Fruit fly (Drosophila melanogaster) whole organism, embryonic: ENCODE measurements around the gene sage.

Experiments used
- BEAF-32 ChIP-seq: fragments of 200-800 bp; sonication (Bioruptor generic); optimal IDR thresholded peaks from 3 replicates; lab custom pipeline; 2017; ENCODE audit warnings: missing biosample characterization, missing genetic modification characterization, mild to moderate bottlenecking, moderate library complexity, missing genetic modification reagents
- Bteb2 ChIP-seq: fragments of 200-800 bp; sonication (Bioruptor generic); optimal IDR thresholded peaks from 2 replicates; lab custom pipeline; 2016; ENCODE audit warnings: missing biosample characterization, missing genetic modification characterization
- CG10147 ChIP-seq: fragments of 200-800 bp; sonication (Bioruptor generic); optimal IDR thresholded peaks from 2 replicates; lab custom pipeline; 2019; ENCODE audit warnings: missing biosample characterization, mild to moderate bottlenecking, missing genetic modification characterization, moderate library complexity
- CG12104 ChIP-seq: fragments of 200-800 bp; sonication (Bioruptor generic); optimal IDR thresholded peaks from 3 replicates; lab custom pipeline; 2016; ENCODE audit warnings: missing biosample characterization, missing genetic modification characterization
- CG12299 ChIP-seq: fragments of 200-800 bp; sonication (Bioruptor generic); optimal IDR thresholded peaks from 2 replicates; lab custom pipeline; 2018; ENCODE audit warnings: missing biosample characterization, mild to moderate bottlenecking, missing genetic modification characterization
- CG12391 ChIP-seq: fragments of 200-800 bp; sonication (Bioruptor generic); optimal IDR thresholded peaks from 3 replicates; lab custom pipeline; 2018; ENCODE audit warnings: missing biosample characterization, mild to moderate bottlenecking, missing genetic modification characterization, moderate library complexity
- CG13894 ChIP-seq: fragments of 200-800 bp; sonication (Bioruptor generic); optimal IDR thresholded peaks from 3 replicates; lab custom pipeline; 2018; ENCODE audit warnings: missing biosample characterization, mild to moderate bottlenecking, missing genetic modification characterization, moderate library complexity
- CG14710 ChIP-seq: fragments of 200-800 bp; sonication (Bioruptor generic); optimal IDR thresholded peaks from 3 replicates; lab custom pipeline; 2019; ENCODE audit warnings: missing biosample characterization, mild to moderate bottlenecking, missing genetic modification characterization, moderate library complexity
- CG2120 ChIP-seq: fragments of 200-800 bp; sonication (Bioruptor generic); optimal IDR thresholded peaks from 3 replicates; lab custom pipeline; 2016; ENCODE audit warnings: missing biosample characterization, missing genetic modification characterization
- CG2712 ChIP-seq: fragments of 200-800 bp; optimal IDR thresholded peaks from 3 replicates; lab custom pipeline; 2019; ENCODE audit warnings: missing biosample characterization, mild to moderate bottlenecking, missing genetic modification characterization, moderate library complexity
- CG30020 ChIP-seq: fragments of 200-800 bp; optimal IDR thresholded peaks from 2 replicates; lab custom pipeline; 2019; ENCODE audit warnings: missing biosample characterization, mild to moderate bottlenecking, missing genetic modification characterization, moderate library complexity
- CG30403 ChIP-seq: fragments of 200-800 bp; sonication (Bioruptor generic); optimal IDR thresholded peaks from 3 replicates; lab custom pipeline; 2016; ENCODE audit warnings: missing biosample characterization, missing genetic modification characterization
- CG32532 ChIP-seq: fragments of 200-800 bp; sonication (Bioruptor generic); IDR thresholded peaks from 2 replicates; pipeline ENCODE4 v1.3.6; 2022; ENCODE audit warnings: missing biosample characterization, missing genetic modification characterization
- CG33557 ChIP-seq: fragments of 200-800 bp; sonication (Bioruptor generic); optimal IDR thresholded peaks from 2 replicates; lab custom pipeline; 2019; ENCODE audit warnings: missing biosample characterization, mild to moderate bottlenecking, missing genetic modification characterization, moderate library complexity
- CG34422 ChIP-seq: fragments of 200-800 bp; sonication (Bioruptor generic); IDR thresholded peaks from 3 replicates; pipeline ENCODE4 v1.3.6; 2022; ENCODE audit warnings: missing biosample characterization, missing genetic modification characterization
- CG6683 ChIP-seq: fragments of 200-800 bp; sonication (Bioruptor generic); optimal IDR thresholded peaks from 2 replicates; lab custom pipeline; 2017; ENCODE audit warnings: missing biosample characterization, mild to moderate bottlenecking, missing genetic modification characterization, missing genetic modification reagents
- CG6765 ChIP-seq: fragments of 200-800 bp; sonication (Bioruptor generic); optimal IDR thresholded peaks from 3 replicates; lab custom pipeline; 2017; ENCODE audit warnings: missing biosample characterization, mild to moderate bottlenecking, missing genetic modification characterization
- CG8924 ChIP-seq: fragments of 200-800 bp; optimal IDR thresholded peaks from 3 replicates; lab custom pipeline; 2019; ENCODE audit warnings: missing biosample characterization, mild to moderate bottlenecking, missing genetic modification characterization, moderate library complexity
- Dek ChIP-seq: fragments of 200-800 bp; sonication (Bioruptor generic); optimal IDR thresholded peaks from 3 replicates; lab custom pipeline; 2019; ENCODE audit warnings: missing biosample characterization, mild to moderate bottlenecking, missing genetic modification characterization, moderate library complexity
- Ets65A ChIP-seq: fragments of 200-800 bp; sonication (Bioruptor generic); peaks from one replicate; lab custom pipeline; 2016; ENCODE audit warnings: missing biosample characterization, missing genetic modification characterization
- HHEX ChIP-seq: fragments of 200-800 bp; sonication (Bioruptor generic); optimal IDR thresholded peaks from 3 replicates; lab custom pipeline; 2017; ENCODE audit warnings: missing biosample characterization, mild to moderate bottlenecking, missing genetic modification characterization, missing genetic modification reagents
- HLH4C ChIP-seq: fragments of 200-800 bp; sonication (Bioruptor generic); IDR thresholded peaks from 3 replicates; pipeline ENCODE4 v1.3.6; 2022; ENCODE audit warnings: missing biosample characterization, missing genetic modification characterization; ENCODE audit not compliant: partially characterized antibody
- HLHmδ ChIP-seq: fragments of 200-800 bp; sonication (Bioruptor generic); optimal IDR thresholded peaks from 2 replicates; lab custom pipeline; 2018; ENCODE audit warnings: missing biosample characterization, mild to moderate bottlenecking, missing genetic modification characterization, moderate library complexity
- HmgZ ChIP-seq: fragments of 200-800 bp; sonication (Bioruptor generic); optimal IDR thresholded peaks from 2 replicates; lab custom pipeline; 2018; ENCODE audit warnings: missing biosample characterization, mild to moderate bottlenecking, missing genetic modification characterization
- Med ChIP-seq: fragments of 200-800 bp; sonication (Bioruptor generic); peaks from one replicate; lab custom pipeline; 2016; ENCODE audit warnings: missing biosample characterization, missing genetic modification characterization, mild to moderate bottlenecking, inconsistent platforms, moderate library complexity
- Meics ChIP-seq: fragments of 200-800 bp; sonication (Bioruptor generic); optimal IDR thresholded peaks from 2 replicates; lab custom pipeline; 2017; ENCODE audit warnings: missing biosample characterization, mild to moderate bottlenecking, missing genetic modification characterization
- Oaz ChIP-seq: fragments of 200-800 bp; sonication (Bioruptor generic); IDR thresholded peaks from 2 replicates; pipeline ENCODE4 v1.3.6; 2022; ENCODE audit warnings: missing biosample characterization, missing genetic modification characterization
- Rfx ChIP-seq: fragments of 200-800 bp; sonication (Bioruptor generic); IDR thresholded peaks from 2 replicates; pipeline ENCODE4 v1.3.6; 2022; ENCODE audit warnings: missing biosample characterization, missing genetic modification characterization
- Six4 ChIP-seq: fragments of 200-800 bp; sonication (Bioruptor generic); optimal IDR thresholded peaks from 2 replicates; lab custom pipeline; 2016; ENCODE audit warnings: missing biosample characterization, missing genetic modification characterization
- ab ChIP-seq: fragments of 200-800 bp; sonication (Bioruptor generic); optimal IDR thresholded peaks from 2 replicates; lab custom pipeline; 2016; ENCODE audit warnings: missing biosample characterization, missing genetic modification characterization
- cas ChIP-seq: fragments of 200-800 bp; sonication (Bioruptor generic); IDR thresholded peaks from 2 replicates; pipeline ENCODE4 v1.3.6; 2022; ENCODE audit warnings: missing biosample characterization, missing genetic modification characterization
- crol ChIP-seq: fragments of 200-800 bp; sonication (Bioruptor generic); IDR thresholded peaks from 2 replicates; pipeline ENCODE4 v1.3.6; 2022; ENCODE audit warnings: missing biosample characterization, missing genetic modification characterization
- crp ChIP-seq, 2 experiments: fragments of 200-800 bp; sonication (Bioruptor generic); optimal IDR thresholded peaks; 2 replicates in 1 of 2; 3 replicates in 1 of 2; lab custom pipeline; 2017; ENCODE audit warnings: missing biosample characterization in 2 of 2, missing genetic modification characterization in 2 of 2, mild to moderate bottlenecking in 1 of 2, moderate library complexity in 1 of 2
- en ChIP-seq: fragments of 200-800 bp; sonication (Bioruptor generic); optimal IDR thresholded peaks from 2 replicates; lab custom pipeline; 2016; ENCODE audit warnings: missing biosample characterization, missing genetic modification characterization
- ftz-f1 ChIP-seq: fragments of 200-800 bp; sonication (Bioruptor generic); optimal IDR thresholded peaks from 2 replicates; lab custom pipeline; 2016; ENCODE audit warnings: missing biosample characterization, missing genetic modification characterization
- gcm ChIP-seq: fragments of 200-800 bp; sonication (Bioruptor generic); optimal IDR thresholded peaks from 2 replicates; lab custom pipeline; 2019; ENCODE audit warnings: missing biosample characterization, mild to moderate bottlenecking, missing genetic modification characterization, moderate library complexity
- kah ChIP-seq: fragments of 200-800 bp; sonication (Bioruptor generic); optimal IDR thresholded peaks from 2 replicates; lab custom pipeline; 2018; ENCODE audit warnings: missing biosample characterization, mild to moderate bottlenecking, missing genetic modification characterization
- knrl ChIP-seq: fragments of 200-800 bp; sonication (Bioruptor generic); IDR thresholded peaks from 3 replicates; pipeline ENCODE4 v1.3.6; 2022; ENCODE audit warnings: missing biosample characterization, missing genetic modification characterization; ENCODE audit not compliant: partially characterized antibody
- lbe ChIP-seq: fragments of 200-800 bp; sonication (Bioruptor generic); optimal IDR thresholded peaks from 2 replicates; lab custom pipeline; 2016; ENCODE audit warnings: missing biosample characterization, mild to moderate bottlenecking, missing genetic modification characterization
- lmd ChIP-seq: fragments of 200-800 bp; sonication (Bioruptor generic); IDR thresholded peaks from 2 replicates; pipeline ENCODE4 v1.3.6; 2022; ENCODE audit warnings: missing biosample characterization, missing genetic modification characterization
- mam ChIP-seq: fragments of 200-800 bp; sonication (Bioruptor generic); optimal IDR thresholded peaks from 3 replicates; lab custom pipeline; 2016; ENCODE audit warnings: missing biosample characterization, missing genetic modification characterization
- oc ChIP-seq: fragments of 200-800 bp; sonication (Bioruptor generic); optimal IDR thresholded peaks from 2 replicates; lab custom pipeline; 2018; ENCODE audit warnings: missing biosample characterization, mild to moderate bottlenecking, missing genetic modification characterization, moderate library complexity
- pzg ChIP-seq: fragments of 200-800 bp; sonication (Bioruptor generic); optimal IDR thresholded peaks from 3 replicates; lab custom pipeline; 2018; ENCODE audit warnings: missing biosample characterization, mild to moderate bottlenecking, missing genetic modification characterization, moderate library complexity
- schlank ChIP-seq: fragments of 200-800 bp; sonication (Bioruptor generic); optimal IDR thresholded peaks from 2 replicates; lab custom pipeline; 2018; ENCODE audit warnings: missing biosample characterization, mild to moderate bottlenecking, missing genetic modification characterization
- sens ChIP-seq: fragments of 200-800 bp; sonication (Bioruptor generic); peaks from one replicate; lab custom pipeline; 2016; ENCODE audit warnings: missing biosample characterization, missing genetic modification characterization
- tgo ChIP-seq: fragments of 200-800 bp; sonication (Bioruptor generic); IDR thresholded peaks from 3 replicates; pipeline ENCODE4 v1.3.6; 2022; ENCODE audit warnings: missing biosample characterization, missing genetic modification characterization
- tna ChIP-seq: fragments of 200-800 bp; sonication (Bioruptor generic); IDR thresholded peaks from 2 replicates; pipeline ENCODE4 v1.3.6; 2022; ENCODE audit warnings: missing biosample characterization, missing genetic modification characterization; ENCODE audit not compliant: partially characterized antibody
- vnd ChIP-seq: fragments of 200-800 bp; sonication (Bioruptor generic); IDR thresholded peaks from 3 replicates; pipeline ENCODE4 v1.3.6; 2022; ENCODE audit warnings: missing biosample characterization, missing genetic modification characterization; ENCODE audit not compliant: partially characterized antibody
- zen2 ChIP-seq: fragments of 200-800 bp; sonication (Bioruptor generic); IDR thresholded peaks from 3 replicates; pipeline ENCODE4 v1.3.6; 2022; ENCODE audit warnings: missing biosample characterization, missing genetic modification characterization; ENCODE audit not compliant: partially characterized antibody

The sage gene

DNA sequence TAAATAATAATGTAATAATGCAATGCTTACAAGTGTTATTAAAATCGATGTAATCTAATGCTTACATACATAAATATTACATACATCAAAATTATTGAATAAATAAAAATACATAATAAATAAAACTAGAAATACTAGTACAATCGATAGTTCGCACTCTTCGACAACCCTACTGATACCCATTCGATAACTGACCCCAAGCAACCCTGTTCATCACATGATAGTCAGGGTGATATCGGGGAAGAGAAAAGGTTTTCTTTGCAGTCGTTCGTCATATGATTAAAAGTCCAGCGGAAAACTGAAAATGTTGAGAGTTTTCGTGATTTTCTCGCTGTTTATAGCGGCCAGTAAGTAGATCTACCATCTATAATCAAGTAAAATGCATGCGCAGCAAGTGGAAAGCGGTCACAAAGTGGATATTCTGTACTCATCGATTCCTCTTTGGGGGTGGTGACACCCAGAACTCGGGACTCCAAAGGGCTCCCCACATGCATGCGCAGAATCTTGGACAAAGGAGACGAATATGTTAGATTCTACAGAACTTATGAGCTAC lies 3.4 kb downstream of the sage start, which contains the start of gene ATP6AP2 (continued):
- TF ChIP-seq ab = no peak
- peak; percentile 66 for TF ChIP-seq sens (GFP tag; lab: Kevin White, UChicago)
- peak; percentile 79 for TF ChIP-seq HLH4C (GFP tag; lab: Robert Waterston, UW)
- TF ChIP-seq CG34422 (GFP tag; lab: Robert Waterston, UW) = peak; percentile 41; the same call in 1 of the 3 replicates
- peak; percentile 43 for TF ChIP-seq lbe (GFP tag; lab: Kevin White, UChicago)
- TF ChIP-seq CG12104 (GFP tag; lab: Kevin White, UChicago) = peak; percentile 36
- TF ChIP-seq CG12391 (tag; lab: Kevin White, UChicago) = peak; percentile 82
- TF ChIP-seq HLHmδ (GFP tag; lab: Kevin White, UChicago) = peak; percentile 29
- TF ChIP-seq mam = peak; percentile 43
- TF ChIP-seq schlank = no peak
- peak; percentile 84 for TF ChIP-seq CG30020
- peak; percentile 60 for TF ChIP-seq CG6765
- peak in 1 of 2 experiments; percentile 79 for TF ChIP-seq crp (GFP tag; optimal IDR thresholded peaks at IDR 0.05; lab: Kevin White, UChicago)
- peak; percentile 84 for TF ChIP-seq Rfx (GFP tag; lab: Robert Waterston, UW)
- TF ChIP-seq BEAF-32 (GFP tag; lab: Kevin White, UChicago) = peak; percentile 83
- TF ChIP-seq gcm (GFP tag; lab: Kevin White, UChicago) = peak; percentile 13
- peak; percentile 79 for TF ChIP-seq vnd (GFP tag; lab: Robert Waterston, UW)
- peak; percentile 84 for TF ChIP-seq Ets65A (GFP tag; lab: Kevin White, UChicago)
- TF ChIP-seq oc = no peak
- TF ChIP-seq en (GFP tag; lab: Kevin White, UChicago) = no peak
- TF ChIP-seq lmd (GFP tag; lab: Robert Waterston, UW) = peak; percentile 21; the same call in 1 of the 2 replicates
- peak; percentile 82 for TF ChIP-seq CG14710 (tag; lab: Kevin White, UChicago)
- TF ChIP-seq CG2120 (GFP tag; lab: Kevin White, UChicago) = peak; percentile 65
- TF ChIP-seq CG2712 (tag; lab: Kevin White, UChicago) = peak; percentile 79
- TF ChIP-seq HmgZ (tag; lab: Kevin White, UChicago) = peak; percentile 80
- peak; percentile 51; the same call in 1 of the 2 replicates for TF ChIP-seq tna (GFP tag; lab: Robert Waterston, UW)
- no peak for TF ChIP-seq kah
- peak; percentile 48; the same call in 2 of the 3 replicates for TF ChIP-seq zen2 (GFP tag; lab: Robert Waterston, UW)
- peak; percentile 90 for TF ChIP-seq crol (GFP tag; lab: Robert Waterston, UW)
- peak; percentile 67 for TF ChIP-seq CG8924 (tag; lab: Kevin White, UChicago)
- peak; percentile 79 for TF ChIP-seq knrl (GFP tag; lab: Robert Waterston, UW)
- TF ChIP-seq ftz-f1 = peak; percentile 5
- TF ChIP-seq Dek (tag; lab: Kevin White, UChicago) = peak; percentile 70
- TF ChIP-seq CG30403 (GFP tag; lab: Kevin White, UChicago) = peak; percentile 71
- peak; percentile 58 for TF ChIP-seq CG13894 (tag; lab: Kevin White, UChicago)
- no peak for TF ChIP-seq CG10147 (GFP tag; lab: Kevin White, UChicago)
- TF ChIP-seq CG6683 (GFP tag; lab: Kevin White, UChicago) = no peak
- peak; percentile 89 for TF ChIP-seq Med (GFP tag; lab: Kevin White, UChicago)
- peak; percentile 45 for TF ChIP-seq HHEX (GFP tag; lab: Kevin White, UChicago)
- no peak for TF ChIP-seq Six4
- peak; percentile 43; the same call in 1 of the 2 replicates for TF ChIP-seq cas (GFP tag; lab: Robert Waterston, UW)
- TF ChIP-seq CG33557 (GFP tag; lab: Kevin White, UChicago) = peak; percentile 42
- TF ChIP-seq tgo = peak; percentile 27; the same call in 1 of the 3 replicates
- peak; percentile 55 for TF ChIP-seq Meics
- TF ChIP-seq CG12299 (tag; lab: Kevin White, UChicago) = peak; percentile 43
- TF ChIP-seq Oaz (GFP tag; lab: Robert Waterston, UW) = no peak
- TF ChIP-seq pzg = peak; percentile 82
- TF ChIP-seq CG32532 (GFP tag; lab: Robert Waterston, UW) = peak; percentile 66
- TF ChIP-seq Bteb2 = no peak
